Worm (Caenorhabditis elegans) whole organism, L4 larva: ENCODE results near the gene C13B9.2.

Experiments used
- F49E8.2 ChIP-seq: sonication (generic microtip); optimal IDR thresholded peaks from 2 replicates; lab custom pipeline; 2016; ENCODE audit warnings: missing compliant biosample characterization, mild to moderate bottlenecking, missing genetic modification characterization, borderline replicate concordance
- T20F7.1 ChIP-seq: fragments of 200-800 bp; sonication (Bioruptor generic); optimal IDR thresholded peaks from 2 replicates; lab custom pipeline; 2018; ENCODE audit warnings: mild to moderate bottlenecking, missing genetic modification characterization, missing compliant biosample characterization
- ZK337.2 ChIP-seq: fragments of 200-800 bp; sonication (Bioruptor generic); IDR thresholded peaks from 2 replicates; pipeline ENCODE4 v1.3.6; 2022; ENCODE audit warnings: missing genetic modification reagents, missing genetic modification characterization, missing compliant biosample characterization
- aly-2 ChIP-seq: sonication (generic microtip); optimal IDR thresholded peaks from 2 replicates; lab custom pipeline; 2018; ENCODE audit warnings: missing biosample characterization, missing genetic modification characterization
- ceh-20 ChIP-seq: fragments of 200-800 bp; sonication (Bioruptor generic); IDR thresholded peaks from 2 replicates; pipeline ENCODE4 v1.3.6; 2022; ENCODE audit warnings: missing genetic modification reagents, missing genetic modification characterization, missing compliant biosample characterization
- ceh-44 ChIP-seq: fragments of 200-800 bp; sonication (Bioruptor generic); IDR thresholded peaks from 2 replicates; pipeline ENCODE4 v1.3.6; 2022; ENCODE audit warnings: missing genetic modification reagents, missing genetic modification characterization, missing compliant biosample characterization
- ceh-82 ChIP-seq: sonication (generic microtip); optimal IDR thresholded peaks from 2 replicates; lab custom pipeline; 2017; ENCODE audit warnings: missing biosample characterization, missing genetic modification characterization
- daf-16 ChIP-seq, 3 experiments: sonication (generic microtip); optimal IDR thresholded peaks; 2 replicates each; lab custom pipeline; 2016 to 2017; ENCODE audit warnings: missing genetic modification characterization in 3 of 3, missing genetic modification reagents in 3 of 3, mild to moderate bottlenecking in 2 of 3, missing compliant biosample characterization in 2 of 3, missing biosample characterization in 1 of 3, moderate library complexity in 1 of 3
- dmd-9 ChIP-seq: fragments of 200-800 bp; sonication (Bioruptor generic); IDR thresholded peaks from 2 replicates; pipeline ENCODE4 v1.3.6; 2022; ENCODE audit warnings: missing genetic modification reagents, missing genetic modification characterization, missing compliant biosample characterization
- dpl-1 ChIP-seq: fragments of 150-350 bp; optimal IDR thresholded peaks from 2 replicates; lab custom pipeline; 2014; ENCODE audit warnings: missing biosample characterization, missing genetic modification reagents, missing genetic modification characterization
- duxl-1 ChIP-seq: sonication (generic microtip); optimal IDR thresholded peaks from 2 replicates; lab custom pipeline; 2016; ENCODE audit warnings: mild to moderate bottlenecking, missing genetic modification characterization, moderate library complexity, missing compliant biosample characterization; ENCODE audit not compliant: poor library complexity
- dve-1 ChIP-seq: sonication (generic microtip); optimal IDR thresholded peaks from 2 replicates; lab custom pipeline; 2017; ENCODE audit warnings: antibody characterized with exemption, mild to moderate bottlenecking, missing genetic modification characterization, missing compliant biosample characterization; ENCODE audit not compliant: insufficient read depth
- hif-1 ChIP-seq, 2 experiments: sonication (generic microtip); optimal IDR thresholded peaks; 2 replicates each; lab custom pipeline; 2016 to 2017; ENCODE audit warnings: missing compliant biosample characterization in 2 of 2, missing genetic modification characterization in 2 of 2, missing genetic modification reagents in 2 of 2, missing genotype in 2 of 2, mild to moderate bottlenecking in 1 of 2
- hlh-11 ChIP-seq: fragments of 200-800 bp; sonication (Bioruptor generic); optimal IDR thresholded peaks from 2 replicates; lab custom pipeline; 2018; ENCODE audit warnings: mild to moderate bottlenecking, missing genetic modification characterization, missing compliant biosample characterization
- hlh-30 ChIP-seq: sonication (generic microtip); optimal IDR thresholded peaks from 2 replicates; lab custom pipeline; 2017; ENCODE audit warnings: antibody characterized with exemption, mild to moderate bottlenecking, missing genetic modification characterization, missing compliant biosample characterization; ENCODE audit not compliant: insufficient read depth
- hmg-1.1 ChIP-seq: fragments of 200-800 bp; sonication (Bioruptor generic); IDR thresholded peaks from 2 replicates; pipeline ENCODE4 v1.3.6; 2022; ENCODE audit warnings: missing genetic modification reagents, missing genetic modification characterization, missing compliant biosample characterization
- lin-13 ChIP-seq: fragments of 150-350 bp; optimal IDR thresholded peaks from 2 replicates; lab custom pipeline; 2014; ENCODE audit warnings: missing biosample characterization, missing genetic modification reagents, missing genetic modification characterization
- lin-38 ChIP-seq: fragments of 200-800 bp; sonication (Bioruptor generic); IDR thresholded peaks from 2 replicates; pipeline ENCODE4 v1.3.6; 2022; ENCODE audit warnings: missing genetic modification reagents, missing genetic modification characterization, missing compliant biosample characterization
- lsy-2 ChIP-seq, 2 experiments: fragments of 150-350 bp in 1 of 2; sonication (generic microtip) in 1 of 2; optimal IDR thresholded peaks; 2 replicates each; lab custom pipeline; 2014 to 2017; ENCODE audit warnings: missing biosample characterization in 2 of 2, missing genetic modification characterization in 2 of 2
- madf-9 ChIP-seq: fragments of 200-800 bp; sonication (Bioruptor generic); conservative IDR thresholded peaks from 2 replicates; pipeline ENCODE4 v1.3.6; 2022; ENCODE audit warnings: missing genetic modification reagents, missing genetic modification characterization, missing compliant biosample characterization
- mep-1 ChIP-seq: fragments of 150-350 bp; sonication (generic microtip); optimal IDR thresholded peaks from 3 replicates; lab custom pipeline; 2014; ENCODE audit warnings: missing biosample characterization, missing genetic modification characterization
- mes-2 ChIP-seq: sonication (generic microtip); optimal IDR thresholded peaks from 2 replicates; lab custom pipeline; 2016; ENCODE audit warnings: missing genotype, mild to moderate bottlenecking, missing genetic modification characterization, missing compliant biosample characterization; ENCODE audit not compliant: poor library complexity, severe bottlenecking
- nhr-111 ChIP-seq: fragments of 200-800 bp; sonication (Bioruptor generic); optimal IDR thresholded peaks from 2 replicates; lab custom pipeline; 2018; ENCODE audit warnings: mild to moderate bottlenecking, missing genetic modification characterization, missing compliant biosample characterization
- nhr-237 ChIP-seq: sonication (generic microtip); optimal IDR thresholded peaks from 2 replicates; lab custom pipeline; 2017; ENCODE audit warnings: missing biosample characterization, missing genetic modification characterization
- nhr-25 ChIP-seq: sonication (generic microtip); optimal IDR thresholded peaks from 2 replicates; lab custom pipeline; 2017; ENCODE audit warnings: missing genetic modification characterization, mild to moderate bottlenecking, missing compliant biosample characterization, antibody characterized with exemption, moderate library complexity, borderline replicate concordance; ENCODE audit not compliant: insufficient read depth
- nhr-48 ChIP-seq: sonication (generic microtip); optimal IDR thresholded peaks from 2 replicates; lab custom pipeline; 2016; ENCODE audit warnings: mild to moderate bottlenecking, missing genetic modification characterization, missing compliant biosample characterization
- nhr-6 ChIP-seq: fragments of 150-350 bp; optimal IDR thresholded peaks from 2 replicates; lab custom pipeline; 2014; ENCODE audit warnings: missing biosample characterization, missing genetic modification characterization
- nhr-77 ChIP-seq: fragments of 150-350 bp; optimal IDR thresholded peaks from 2 replicates; lab custom pipeline; 2014; ENCODE audit warnings: missing biosample characterization, missing genetic modification characterization
- pha-4 ChIP-seq, 2 experiments: fragments of 150-350 bp in 1 of 2; fragments of 200-800 bp in 1 of 2; sonication (Bioruptor generic) in 1 of 2; IDR thresholded peaks in 1 of 2; optimal IDR thresholded peaks in 1 of 2; 2 replicates each; pipeline versions ENCODE4 v1.3.6 to Lab custom; 2014 to 2022; ENCODE audit warnings: missing genetic modification characterization in 2 of 2, missing genetic modification reagents in 2 of 2, missing biosample characterization in 1 of 2, missing compliant biosample characterization in 1 of 2
- snpc-1.2 ChIP-seq: fragments of 200-800 bp; sonication (Bioruptor generic); IDR thresholded peaks from 2 replicates; pipeline ENCODE4 v1.3.6; 2022; ENCODE audit warnings: missing genetic modification reagents, missing genetic modification characterization, missing compliant biosample characterization
- unc-130 ChIP-seq: sonication (generic microtip); optimal IDR thresholded peaks from 2 replicates; lab custom pipeline; 2016; ENCODE audit warnings: missing genetic modification reagents, missing genetic modification characterization, missing compliant biosample characterization
- vab-7 ChIP-seq: fragments of 200-800 bp; sonication (Bioruptor generic); IDR thresholded peaks from 2 replicates; pipeline ENCODE4 v1.3.6; 2022; ENCODE audit warnings: missing genetic modification reagents, missing genetic modification characterization, missing compliant biosample characterization

The C13B9.2 gene

DNA sequence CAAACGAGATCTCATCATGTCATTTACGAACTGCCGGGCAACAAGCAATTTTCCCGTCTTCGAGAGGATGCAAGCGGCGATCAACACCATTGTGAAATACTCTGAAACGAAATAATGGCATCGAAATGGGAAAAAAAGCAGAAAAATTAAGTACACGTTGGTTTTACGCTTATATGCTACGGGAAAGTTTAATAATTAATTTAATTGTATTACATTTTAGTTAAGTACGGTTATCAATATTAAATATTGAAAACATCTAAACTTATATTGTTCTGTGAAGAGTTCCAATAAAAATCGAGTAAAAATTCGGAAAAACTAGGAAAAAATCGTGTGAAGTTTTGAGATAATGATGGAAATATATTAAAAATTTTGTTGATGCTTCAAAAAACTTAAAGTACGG lies 4.8 kb downstream of the C13B9.2 start, which contains the start of gene copd-1:
copd-1 (minus strand) TSS at position 101 of the 400 bp plus-strand sequence.
- TF ChIP-seq snpc-1.2 (no peak), ZK337.2 (GFP tag; lab: Robert Waterston, UW) (no peak), F49E8.2 (tag; lab: Kevin White, UChicago) (no peak), daf-16 (GFP tag; optimal IDR thresholded peaks at IDR 0.05; lab: Kevin White, UChicago) (no peak), daf-16 (tag; optimal IDR thresholded peaks at IDR 0.05; lab: Kevin White, UChicago) (no peak), nhr-111 (no peak), aly-2 (no peak)

DNA sequence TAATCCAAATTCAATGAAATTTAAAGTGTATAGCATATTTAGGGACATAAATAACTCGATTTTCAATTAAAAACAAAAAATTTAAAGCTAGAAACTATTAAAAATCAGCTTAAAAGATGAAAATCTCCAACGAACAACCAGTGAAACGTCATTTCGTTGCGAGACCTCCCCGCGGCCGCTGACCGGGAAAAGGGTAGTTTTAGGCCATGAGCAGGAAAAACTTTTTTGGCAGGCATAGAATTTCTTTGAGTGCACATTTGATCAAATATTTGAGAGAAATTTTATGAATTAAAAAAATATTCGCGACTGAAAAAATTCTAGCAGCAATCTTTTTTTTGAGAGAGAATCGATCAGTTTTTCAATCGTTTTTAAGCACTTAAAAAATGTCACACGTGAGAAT lies 5.3 kb downstream of the C13B9.2 start:
- TF ChIP-seq unc-130 (GFP tag; lab: Kevin White, UChicago) (peak; percentile 74), daf-16 (GFP tag; optimal IDR thresholded peaks at IDR 0.05; lab: Kevin White, UChicago) (no peak), daf-16 (tag; optimal IDR thresholded peaks at IDR 0.05; lab: Kevin White, UChicago) (peak; percentile 8), duxl-1 (tag; lab: Kevin White, UChicago) (no peak), dve-1 (tag; lab: Kevin White, UChicago) (peak; percentile 51), lin-38 (GFP tag; lab: Robert Waterston, UW) (peak; percentile 60), dmd-9 (no peak), T20F7.1 (GFP tag; lab: Kevin White, UChicago) (peak; percentile 32), madf-9 (GFP tag; lab: Robert Waterston, UW) (no peak), lin-13 (GFP tag; lab: Kevin White, UChicago) (peak; percentile 21), nhr-25 (tag; lab: Kevin White, UChicago) (no peak), lsy-2 (tag; optimal IDR thresholded peaks at IDR 0.05; lab: Kevin White, UChicago) (peak in 1 of 2 experiments; percentile 78), pha-4 (GFP tag; IDR thresholded peaks at IDR 0.05; lab: Robert Waterston, UW) (no peak), pha-4 (tag; optimal IDR thresholded peaks at IDR 0.05; lab: Kevin White, UChicago) (peak; percentile 7), nhr-6 (tag; lab: Kevin White, UChicago) (peak; percentile 37), hmg-1.1 (GFP tag; lab: Robert Waterston, UW) (no peak), nhr-237 (no peak), nhr-77 (tag; lab: Kevin White, UChicago) (peak; percentile 44), hif-1 (tag; optimal IDR thresholded peaks at IDR 0.05; lab: Kevin White, UChicago) (peak in 1 of 2 experiments; percentile 58), dpl-1 (GFP tag; lab: Kevin White, UChicago) (peak; percentile 64), hlh-11 (tag; lab: Kevin White, UChicago) (peak; percentile 13), mep-1 (tag; lab: Kevin White, UChicago) (peak; percentile 73), vab-7 (GFP tag; lab: Robert Waterston, UW) (0 out of 2 replicates have a peak, but pooled peaks have one; percentile 24), ceh-20 (no peak), nhr-48 (tag; lab: Kevin White, UChicago) (no peak), ceh-82 (tag; lab: Kevin White, UChicago) (no peak), mes-2 (tag; lab: Kevin White, UChicago) (peak; percentile 94), hlh-30 (tag; lab: Kevin White, UChicago) (peak; percentile 42)
- TF ChIP-seq, all 104 proteins: peak for 17

DNA sequence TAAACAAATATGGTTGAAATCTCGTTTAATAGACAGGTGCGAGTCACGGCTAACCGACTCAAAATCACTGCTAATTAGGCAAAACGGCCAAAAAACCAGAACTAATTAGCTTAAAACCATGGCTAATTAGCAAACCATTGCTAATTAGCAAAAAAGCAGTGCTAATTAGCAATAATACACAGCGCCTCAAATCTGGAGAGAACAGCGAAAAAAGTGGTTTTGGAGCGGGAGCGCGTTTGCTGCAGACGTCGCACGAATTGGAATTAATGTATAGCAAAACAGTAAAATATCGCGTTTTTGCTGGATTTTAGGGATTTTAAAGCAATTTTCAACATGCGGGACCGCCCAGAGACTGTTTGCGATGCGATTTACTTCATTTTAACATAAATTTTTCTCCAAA lies 6.2 kb downstream of the C13B9.2 start:
- TF ChIP-seq lin-38 (GFP tag; lab: Robert Waterston, UW) = peak; percentile 61
- TF ChIP-seq ceh-44 = 0 out of 2 replicates have a peak, but pooled peaks have one; percentile 34

DNA sequence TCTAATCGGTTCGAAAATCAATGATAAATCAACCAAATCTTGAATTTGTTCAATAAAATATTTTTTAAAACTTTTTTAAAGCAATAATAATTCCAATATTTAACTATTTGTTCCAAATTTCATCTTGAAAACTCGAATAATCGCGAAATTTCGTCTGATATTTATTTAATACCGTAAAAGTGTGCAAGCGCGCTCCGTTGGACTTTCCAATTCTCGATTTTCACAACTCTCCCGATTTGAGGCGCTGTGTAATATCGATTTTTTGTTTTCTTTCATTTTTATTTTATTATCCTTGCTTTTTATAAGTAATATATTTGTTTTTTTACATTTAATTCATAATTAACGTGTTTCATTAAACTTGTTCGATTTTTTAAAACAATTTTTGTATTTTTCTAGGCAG lies 7.8 kb downstream of the C13B9.2 start:
- peak; percentile 82 for TF ChIP-seq lin-38 (GFP tag; lab: Robert Waterston, UW)
